Fruit fly (Drosophila melanogaster) whole organism, prepupa: Measurements from ENCODE around the gene CG31787.

ENCODE experiments used
- CG10631 ChIP-seq: fragments of 200-800 bp; sonication (Bioruptor generic); optimal IDR thresholded peaks from 2 replicates; lab custom pipeline; 2016; ENCODE audit warnings: missing biosample characterization, missing genetic modification characterization
- CG10669 ChIP-seq: fragments of 200-800 bp; sonication (Bioruptor generic); optimal IDR thresholded peaks from 3 replicates; lab custom pipeline; 2018; ENCODE audit warnings: missing biosample characterization, mild to moderate bottlenecking, missing genetic modification characterization, moderate library complexity
- CG11294 ChIP-seq: fragments of 200-800 bp; sonication (Bioruptor generic); IDR thresholded peaks from 2 replicates; pipeline ENCODE4 v1.3.6; 2022; ENCODE audit warnings: missing biosample characterization, missing genetic modification characterization
- CG11762 ChIP-seq: fragments of 200-800 bp; sonication (Bioruptor generic); optimal IDR thresholded peaks from 3 replicates; lab custom pipeline; 2016; ENCODE audit warnings: missing biosample characterization, missing genetic modification characterization; ENCODE audit not compliant: insufficient read depth
- CG11902 ChIP-seq: fragments of 200-800 bp; sonication (Bioruptor generic); optimal IDR thresholded peaks from 3 replicates; lab custom pipeline; 2016; ENCODE audit warnings: missing biosample characterization, missing genetic modification characterization
- CG15336 ChIP-seq: fragments of 200-800 bp; sonication (Bioruptor generic); IDR thresholded peaks from 2 replicates; pipeline ENCODE4 v1.3.6; 2022; ENCODE audit warnings: missing biosample characterization, missing genetic modification characterization
- CG16779 ChIP-seq: fragments of 200-800 bp; sonication (Bioruptor generic); optimal IDR thresholded peaks from 3 replicates; lab custom pipeline; 2017; ENCODE audit warnings: missing biosample characterization, mild to moderate bottlenecking, missing genetic modification characterization
- CG3032 ChIP-seq: fragments of 200-800 bp; optimal IDR thresholded peaks from 2 replicates; lab custom pipeline; 2019; ENCODE audit warnings: missing biosample characterization, mild to moderate bottlenecking, missing genetic modification characterization, moderate library complexity
- CG31627 ChIP-seq: fragments of 200-800 bp; sonication (Bioruptor generic); optimal IDR thresholded peaks from 3 replicates; lab custom pipeline; 2016; ENCODE audit warnings: missing biosample characterization, missing genetic modification characterization
- CG34406 ChIP-seq: fragments of 200-800 bp; sonication (Bioruptor generic); optimal IDR thresholded peaks from 3 replicates; lab custom pipeline; 2016; ENCODE audit warnings: missing biosample characterization, missing genetic modification characterization
- CG4318 ChIP-seq: fragments of 200-800 bp; sonication (Bioruptor generic); optimal IDR thresholded peaks from 3 replicates; lab custom pipeline; 2017; ENCODE audit warnings: missing biosample characterization, mild to moderate bottlenecking, missing genetic modification characterization
- CG6163 ChIP-seq: fragments of 200-800 bp; sonication (Bioruptor generic); IDR thresholded peaks from 3 replicates; pipeline ENCODE4 v1.3.6; 2022; ENCODE audit warnings: missing biosample characterization, missing genetic modification characterization
- CG6276 ChIP-seq: fragments of 200-800 bp; sonication (Bioruptor generic); optimal IDR thresholded peaks from 2 replicates; lab custom pipeline; 2017; ENCODE audit warnings: missing biosample characterization, mild to moderate bottlenecking, missing genetic modification characterization
- CG6792 ChIP-seq: fragments of 200-800 bp; sonication (Bioruptor generic); optimal IDR thresholded peaks from 3 replicates; lab custom pipeline; 2016; ENCODE audit warnings: missing biosample characterization, missing genetic modification characterization
- CG6808 ChIP-seq: fragments of 200-800 bp; sonication (Bioruptor generic); optimal IDR thresholded peaks from 3 replicates; lab custom pipeline; 2017; ENCODE audit warnings: missing biosample characterization, missing genetic modification characterization, mild to moderate bottlenecking, moderate library complexity, missing genetic modification reagents
- CG8119 ChIP-seq: fragments of 200-800 bp; sonication (Bioruptor generic); IDR thresholded peaks from 3 replicates; pipeline ENCODE4 v1.3.6; 2022; ENCODE audit warnings: missing biosample characterization, missing genetic modification characterization
- CG8632 ChIP-seq: fragments of 200-800 bp; sonication (Bioruptor generic); optimal IDR thresholded peaks from 3 replicates; lab custom pipeline; 2016; ENCODE audit warnings: missing biosample characterization, missing genetic modification characterization
- CG9139 ChIP-seq: fragments of 200-800 bp; sonication (Bioruptor generic); optimal IDR thresholded peaks from 3 replicates; lab custom pipeline; 2017; ENCODE audit warnings: missing biosample characterization, mild to moderate bottlenecking, missing genetic modification characterization
- Eip75B ChIP-seq: fragments of 200-800 bp; sonication (Bioruptor generic); optimal IDR thresholded peaks from 3 replicates; lab custom pipeline; 2016; ENCODE audit warnings: missing biosample characterization, missing genetic modification characterization
- Eip78C ChIP-seq: fragments of 200-800 bp; sonication (Bioruptor generic); peaks from one replicate; lab custom pipeline; 2016; ENCODE audit warnings: missing biosample characterization, missing genetic modification characterization
- Eip93F ChIP-seq: fragments of 200-800 bp; sonication (Bioruptor generic); optimal IDR thresholded peaks from 2 replicates; lab custom pipeline; 2016; ENCODE audit warnings: missing biosample characterization, mild to moderate bottlenecking, missing genetic modification characterization
- Ets21C ChIP-seq: fragments of 200-800 bp; sonication (Bioruptor generic); optimal IDR thresholded peaks from 3 replicates; lab custom pipeline; 2016; ENCODE audit warnings: missing biosample characterization, missing genetic modification characterization
- Hr38 ChIP-seq: sonication (Bioruptor generic); optimal IDR thresholded peaks from 2 replicates; lab custom pipeline; 2016; ENCODE audit warnings: missing biosample characterization, missing genetic modification characterization
- Hr4 ChIP-seq: fragments of 200-800 bp; sonication (Bioruptor generic); optimal IDR thresholded peaks from 3 replicates; lab custom pipeline; 2016; ENCODE audit warnings: missing biosample characterization, missing genetic modification characterization
- Lpt ChIP-seq: fragments of 200-800 bp; sonication (Bioruptor generic); optimal IDR thresholded peaks from 3 replicates; lab custom pipeline; 2016; ENCODE audit warnings: missing biosample characterization, missing genetic modification characterization
- OdsH ChIP-seq: fragments of 200-800 bp; sonication (Bioruptor generic); optimal IDR thresholded peaks from 3 replicates; lab custom pipeline; 2016; ENCODE audit warnings: missing biosample characterization, missing genetic modification characterization
- Smox ChIP-seq: fragments of 200-800 bp; sonication (Bioruptor generic); optimal IDR thresholded peaks from 3 replicates; lab custom pipeline; 2016; ENCODE audit warnings: missing biosample characterization, missing genetic modification characterization
- Sox102F ChIP-seq: fragments of 200-800 bp; sonication (Bioruptor generic); optimal IDR thresholded peaks from 2 replicates; lab custom pipeline; 2016; ENCODE audit warnings: missing biosample characterization, mild to moderate bottlenecking, missing genetic modification characterization
- Sox14 ChIP-seq: fragments of 200-800 bp; sonication (Bioruptor generic); optimal IDR thresholded peaks from 3 replicates; lab custom pipeline; 2016; ENCODE audit warnings: missing biosample characterization, missing genetic modification characterization
- Sox15 ChIP-seq: fragments of 200-800 bp; sonication (Bioruptor generic); optimal IDR thresholded peaks from 3 replicates; lab custom pipeline; 2016; ENCODE audit warnings: missing biosample characterization, missing genetic modification characterization
- achi ChIP-seq: fragments of 200-800 bp; sonication (Bioruptor generic); optimal IDR thresholded peaks from 3 replicates; lab custom pipeline; 2016; ENCODE audit warnings: missing biosample characterization, missing genetic modification characterization
- acj6 ChIP-seq: fragments of 200-800 bp; sonication (Bioruptor generic); optimal IDR thresholded peaks from 3 replicates; lab custom pipeline; 2016; ENCODE audit warnings: missing biosample characterization, missing genetic modification characterization
- cyc ChIP-seq: fragments of 200-800 bp; sonication (Bioruptor generic); optimal IDR thresholded peaks from 3 replicates; lab custom pipeline; 2016; ENCODE audit warnings: missing biosample characterization, missing genetic modification characterization
- dac ChIP-seq: fragments of 200-800 bp; sonication (Bioruptor generic); optimal IDR thresholded peaks from 2 replicates; lab custom pipeline; 2017; ENCODE audit warnings: missing biosample characterization, mild to moderate bottlenecking, missing genetic modification characterization
- dsx ChIP-seq: fragments of 200-800 bp; optimal IDR thresholded peaks from 3 replicates; lab custom pipeline; 2019; ENCODE audit warnings: missing biosample characterization, mild to moderate bottlenecking, missing genetic modification characterization, moderate library complexity; ENCODE audit not compliant: poor library complexity, severe bottlenecking
- eg ChIP-seq: fragments of 200-800 bp; sonication (Bioruptor generic); IDR thresholded peaks from 3 replicates; pipeline ENCODE4 v1.3.6; 2022; ENCODE audit warnings: missing biosample characterization, missing genetic modification characterization
- esn ChIP-seq: fragments of 200-800 bp; sonication (Bioruptor generic); optimal IDR thresholded peaks from 2 replicates; lab custom pipeline; 2016; ENCODE audit warnings: missing biosample characterization, mild to moderate bottlenecking, missing genetic modification characterization, moderate library complexity
- fd59A ChIP-seq: fragments of 200-800 bp; sonication (Bioruptor generic); optimal IDR thresholded peaks from 2 replicates; lab custom pipeline; 2017; ENCODE audit warnings: missing biosample characterization, mild to moderate bottlenecking, missing genetic modification characterization, missing genetic modification reagents
- fd85E ChIP-seq: fragments of 200-800 bp; sonication (Bioruptor generic); optimal IDR thresholded peaks from 3 replicates; lab custom pipeline; 2016; ENCODE audit warnings: missing biosample characterization, missing genetic modification characterization
- fkh ChIP-seq: fragments of 200-800 bp; sonication (Bioruptor generic); optimal IDR thresholded peaks from 3 replicates; lab custom pipeline; 2017; ENCODE audit warnings: missing biosample characterization, mild to moderate bottlenecking, missing genetic modification characterization, moderate library complexity
- lz ChIP-seq: fragments of 200-800 bp; sonication (Bioruptor generic); optimal IDR thresholded peaks from 3 replicates; lab custom pipeline; 2016; ENCODE audit warnings: missing biosample characterization, missing genetic modification characterization
- pdm3 ChIP-seq: fragments of 200-800 bp; sonication (Bioruptor generic); optimal IDR thresholded peaks from 3 replicates; lab custom pipeline; 2016; ENCODE audit warnings: missing biosample characterization, missing genetic modification characterization
- ss ChIP-seq, 2 experiments: fragments of 200-800 bp; sonication (Bioruptor generic); optimal IDR thresholded peaks; 2 replicates in 1 of 2; 3 replicates in 1 of 2; lab custom pipeline; 2017 to 2018; ENCODE audit warnings: mild to moderate bottlenecking in 2 of 2, missing biosample characterization in 2 of 2, missing genetic modification characterization in 2 of 2, moderate library complexity in 1 of 2
- svp ChIP-seq: fragments of 200-800 bp; sonication (Bioruptor generic); peaks from one replicate; lab custom pipeline; 2016; ENCODE audit warnings: missing biosample characterization, missing genetic modification characterization
- topi ChIP-seq: fragments of 200-800 bp; sonication (Bioruptor generic); optimal IDR thresholded peaks from 3 replicates; lab custom pipeline; 2016; ENCODE audit warnings: missing biosample characterization, missing genetic modification characterization
- vri ChIP-seq: fragments of 200-800 bp; sonication (Bioruptor generic); optimal IDR thresholded peaks from 3 replicates; lab custom pipeline; 2016; ENCODE audit warnings: missing biosample characterization, mild to moderate bottlenecking, missing genetic modification characterization

Gene CG31787

dm6 chr2L:18312309-18312708 lies 26.8 kb upstream of the CG31787 start (continued):
- TF ChIP-seq Sox102F (GFP tag; lab: Kevin White, UChicago), result peak; percentile 92
- TF ChIP-seq Ets21C (GFP tag; lab: Kevin White, UChicago), result peak; percentile 90
- TF ChIP-seq fd59A, result peak; percentile 91
- TF ChIP-seq CG10669 (GFP tag; lab: Kevin White, UChicago), result peak; percentile 89
- TF ChIP-seq OdsH (GFP tag; lab: Kevin White, UChicago), result peak; percentile 88
- peak; percentile 79 for TF ChIP-seq CG11762
- TF ChIP-seq CG31627 (GFP tag; lab: Kevin White, UChicago), result peak; percentile 93
- peak; percentile 78 for TF ChIP-seq dsx (GFP tag; lab: Kevin White, UChicago)
- TF ChIP-seq Hr4, result peak; percentile 67
- TF ChIP-seq CG3032, result peak; percentile 92
- TF ChIP-seq CG34406 (GFP tag; lab: Kevin White, UChicago), result peak; percentile 84
- TF ChIP-seq ss (GFP tag; optimal IDR thresholded peaks at IDR 0.05; lab: Kevin White, UChicago), result peak; percentile 71 to 78
- peak; percentile 97 for TF ChIP-seq svp (GFP tag; lab: Kevin White, UChicago)
- peak; percentile 93 for TF ChIP-seq topi (GFP tag; lab: Kevin White, UChicago)
- peak; percentile 77 for TF ChIP-seq CG11902 (GFP tag; lab: Kevin White, UChicago)
- peak; percentile 91 for TF ChIP-seq CG6808 (GFP tag; lab: Kevin White, UChicago)
- TF ChIP-seq CG6163, result peak; percentile 75
- no peak for TF ChIP-seq fkh (GFP tag; lab: Kevin White, UChicago)
- no peak for TF ChIP-seq CG11294 (GFP tag; lab: Robert Waterston, UW)
- TF ChIP-seq CG9139, result peak; percentile 68
- TF ChIP-seq Hr38, result no peak
- peak; percentile 33 for TF ChIP-seq Lpt
- TF ChIP-seq Sox15, result peak; percentile 79
- TF ChIP-seq CG6792 (GFP tag; lab: Kevin White, UChicago), result peak; percentile 89
- peak; percentile 90 for TF ChIP-seq acj6 (GFP tag; lab: Kevin White, UChicago)
- TF ChIP-seq Sox14 (GFP tag; lab: Kevin White, UChicago), result peak; percentile 93
- TF ChIP-seq Eip78C (GFP tag; lab: Kevin White, UChicago), result peak; percentile 97
- peak; percentile 58; the same call in 2 of the 3 replicates for TF ChIP-seq eg (GFP tag; lab: Robert Waterston, UW)
- peak; percentile 95 for TF ChIP-seq lz (GFP tag; lab: Kevin White, UChicago)
- TF ChIP-seq esn, result peak; percentile 94
- TF ChIP-seq CG16779, result peak; percentile 67
- peak; percentile 89 for TF ChIP-seq Eip75B (GFP tag; lab: Kevin White, UChicago)
- peak; percentile 67 for TF ChIP-seq CG6276 (GFP tag; lab: Kevin White, UChicago)
- peak; percentile 55 for TF ChIP-seq dac
- TF ChIP-seq fd85E (GFP tag; lab: Kevin White, UChicago), result peak; percentile 67
- peak; percentile 85 for TF ChIP-seq achi (GFP tag; lab: Kevin White, UChicago)
- TF ChIP-seq CG10631 (GFP tag; lab: Kevin White, UChicago), result peak; percentile 91
- peak; percentile 39 for TF ChIP-seq Eip93F (GFP tag; lab: Kevin White, UChicago)
- TF ChIP-seq, all 60 proteins: peak for 57

- TF ChIP-seq CG8119 (no peak; the same call in 1 of the 3 replicates), Eip78C (GFP tag; lab: Kevin White, UChicago) (peak; percentile 15), pdm3 (GFP tag; lab: Kevin White, UChicago) (no peak), acj6 (GFP tag; lab: Kevin White, UChicago) (no peak), CG4318 (GFP tag; lab: Kevin White, UChicago) (no peak), fd59A (no peak), CG6163 (no peak), CG11294 (GFP tag; lab: Robert Waterston, UW) (no peak), vri (GFP tag; lab: Kevin White, UChicago) (no peak), Lpt (peak; percentile 8), cyc (GFP tag; lab: Kevin White, UChicago) (no peak), CG15336 (GFP tag; lab: Robert Waterston, UW) (no peak), Smox (no peak), CG6792 (GFP tag; lab: Kevin White, UChicago) (no peak), CG8632 (GFP tag; lab: Kevin White, UChicago) (no peak), Hr38 (no peak), svp (GFP tag; lab: Kevin White, UChicago) (peak; percentile 25), eg (GFP tag; lab: Robert Waterston, UW) (no peak), ss (GFP tag; optimal IDR thresholded peaks at IDR 0.05; lab: Kevin White, UChicago) (no peak), Sox14 (GFP tag; lab: Kevin White, UChicago) (no peak), fkh (GFP tag; lab: Kevin White, UChicago) (peak; percentile 33), dsx (GFP tag; lab: Kevin White, UChicago) (no peak), CG6808 (GFP tag; lab: Kevin White, UChicago) (no peak), CG10669 (GFP tag; lab: Kevin White, UChicago) (no peak)
Measured at dm6 chr2L:18311564-18312279, 26.2 kb upstream of the CG31787 start.
